Worm (Caenorhabditis elegans) whole organism, mixed stage, embryonic: ENCODE data around the gene eat-17.

Experiments
- M03D4.4 ChIP-seq: sonication (generic microtip); optimal IDR thresholded peaks from 2 replicates; lab custom pipeline; 2017; ENCODE audit warnings: mild to moderate bottlenecking, missing genetic modification characterization, missing compliant biosample characterization
- bed-3 ChIP-seq: fragments of 200-800 bp; sonication (Bioruptor generic); optimal IDR thresholded peaks from 3 replicates; lab custom pipeline; 2018; ENCODE audit warnings: mild to moderate bottlenecking, missing genetic modification characterization, moderate library complexity, missing compliant biosample characterization
- blmp-1 ChIP-seq: fragments of 150-350 bp; optimal IDR thresholded peaks from 2 replicates; lab custom pipeline; 2014; ENCODE audit warnings: missing biosample characterization, missing genetic modification characterization
- ceh-43 ChIP-seq: fragments of 200-800 bp; sonication (Bioruptor generic); optimal IDR thresholded peaks from 2 replicates; lab custom pipeline; 2018; ENCODE audit warnings: mild to moderate bottlenecking, missing genetic modification characterization, moderate library complexity, missing compliant biosample characterization
- ceh-83 ChIP-seq: fragments of 200-800 bp; sonication (Bioruptor generic); optimal IDR thresholded peaks from 2 replicates; lab custom pipeline; 2018; ENCODE audit warnings: mild to moderate bottlenecking, missing genetic modification characterization, missing compliant biosample characterization
- ces-1 ChIP-seq: fragments of 150-350 bp; optimal IDR thresholded peaks from 2 replicates; lab custom pipeline; 2014; ENCODE audit warnings: missing biosample characterization, missing genetic modification reagents, missing genetic modification characterization
- cnd-1 ChIP-seq: fragments of 200-800 bp; sonication (Bioruptor generic); optimal IDR thresholded peaks from 2 replicates; lab custom pipeline; 2018; ENCODE audit warnings: mild to moderate bottlenecking, missing genetic modification characterization, missing compliant biosample characterization
- drap-1 ChIP-seq: fragments of 200-800 bp; sonication (Bioruptor generic); optimal IDR thresholded peaks from 3 replicates; lab custom pipeline; 2018; ENCODE audit warnings: mild to moderate bottlenecking, missing genetic modification characterization, missing compliant biosample characterization
- elt-1 ChIP-seq: sonication (generic microtip); optimal IDR thresholded peaks from 2 replicates; lab custom pipeline; 2017; ENCODE audit warnings: missing genetic modification characterization, mild to moderate bottlenecking, missing compliant biosample characterization, antibody characterized with exemption, moderate library complexity, borderline replicate concordance; ENCODE audit not compliant: insufficient read depth
- elt-3 ChIP-seq: fragments of 150-350 bp; optimal IDR thresholded peaks from 2 replicates; lab custom pipeline; 2014; ENCODE audit warnings: missing biosample characterization, missing genetic modification characterization
- flh-1 ChIP-seq: fragments of 200-800 bp; sonication (Bioruptor generic); optimal IDR thresholded peaks from 2 replicates; lab custom pipeline; 2018; ENCODE audit warnings: mild to moderate bottlenecking, missing genetic modification characterization, moderate library complexity, missing compliant biosample characterization
- ham-2 ChIP-seq: fragments of 200-800 bp; sonication (Bioruptor generic); optimal IDR thresholded peaks from 2 replicates; lab custom pipeline; 2018; ENCODE audit warnings: mild to moderate bottlenecking, missing genetic modification characterization, missing compliant biosample characterization
- hlh-1 ChIP-seq: fragments of 150-350 bp; optimal IDR thresholded peaks from 2 replicates; lab custom pipeline; 2014; ENCODE audit warnings: missing biosample characterization, missing genetic modification reagents, missing genetic modification characterization
- lin-13 ChIP-seq: fragments of 150-350 bp; optimal IDR thresholded peaks from 2 replicates; lab custom pipeline; 2014; ENCODE audit warnings: missing biosample characterization, missing genetic modification characterization
- lin-32 ChIP-seq: fragments of 200-800 bp; sonication (Bioruptor generic); optimal IDR thresholded peaks from 2 replicates; lab custom pipeline; 2018; ENCODE audit warnings: mild to moderate bottlenecking, missing genetic modification characterization, missing compliant biosample characterization
- lsy-2 ChIP-seq: fragments of 150-350 bp; optimal IDR thresholded peaks from 2 replicates; lab custom pipeline; 2014; ENCODE audit warnings: missing biosample characterization, missing genetic modification characterization
- mab-5 ChIP-seq: fragments of 150-350 bp; optimal IDR thresholded peaks from 2 replicates; lab custom pipeline; 2014; ENCODE audit warnings: missing biosample characterization, missing genetic modification characterization
- mep-1 ChIP-seq: fragments of 150-350 bp; optimal IDR thresholded peaks from 2 replicates; lab custom pipeline; 2017; ENCODE audit warnings: missing biosample characterization, missing genetic modification reagents, missing genetic modification characterization, inconsistent platforms
- mls-2 ChIP-seq: sonication (generic microtip); optimal IDR thresholded peaks from 2 replicates; lab custom pipeline; 2016; ENCODE audit warnings: mild to moderate bottlenecking, missing genetic modification characterization, moderate library complexity, missing compliant biosample characterization
- nhr-12 ChIP-seq: fragments of 150-350 bp; optimal IDR thresholded peaks from 2 replicates; lab custom pipeline; 2014; ENCODE audit warnings: missing biosample characterization, missing genetic modification characterization
- nhr-2 ChIP-seq: fragments of 150-350 bp; optimal IDR thresholded peaks from 2 replicates; lab custom pipeline; 2014; ENCODE audit warnings: missing biosample characterization, missing genetic modification characterization
- nhr-237 ChIP-seq: fragments of 150-350 bp; optimal IDR thresholded peaks from 2 replicates; lab custom pipeline; 2014; ENCODE audit warnings: missing biosample characterization, missing genetic modification characterization
- nhr-76 ChIP-seq: sonication (generic microtip); optimal IDR thresholded peaks from 2 replicates; lab custom pipeline; 2017; ENCODE audit warnings: missing biosample characterization, missing genetic modification characterization
- pha-4 ChIP-seq: fragments of 150-350 bp; optimal IDR thresholded peaks from 2 replicates; lab custom pipeline; 2018; ENCODE audit warnings: missing biosample characterization, missing genetic modification reagents, missing genetic modification characterization
- sem-2 ChIP-seq: fragments of 200-800 bp; sonication (Bioruptor generic); optimal IDR thresholded peaks from 2 replicates; lab custom pipeline; 2018; ENCODE audit warnings: mild to moderate bottlenecking, missing genetic modification characterization, missing compliant biosample characterization
- snpc-4 ChIP-seq: fragments of 150-350 bp; optimal IDR thresholded peaks from 2 replicates; lab custom pipeline; 2014; ENCODE audit warnings: missing biosample characterization, missing genetic modification characterization
- sptf-1 ChIP-seq: sonication (generic microtip); optimal IDR thresholded peaks from 2 replicates; lab custom pipeline; 2017; ENCODE audit warnings: mild to moderate bottlenecking, missing genetic modification characterization, moderate library complexity, missing compliant biosample characterization
- tbx-8 ChIP-seq: fragments of 200-800 bp; sonication (Bioruptor generic); optimal IDR thresholded peaks from 2 replicates; lab custom pipeline; 2018; ENCODE audit warnings: mild to moderate bottlenecking, missing genetic modification characterization, moderate library complexity, missing compliant biosample characterization
- unc-120 ChIP-seq: sonication (generic microtip); optimal IDR thresholded peaks from 2 replicates; lab custom pipeline; 2017; ENCODE audit warnings: missing genetic modification characterization, missing compliant biosample characterization; ENCODE audit not compliant: poor library complexity, severe bottlenecking
- unc-39 ChIP-seq: fragments of 150-350 bp; optimal IDR thresholded peaks from 2 replicates; lab custom pipeline; 2014; ENCODE audit warnings: missing biosample characterization, missing genetic modification characterization
- unc-62 ChIP-seq: fragments of 150-350 bp; optimal IDR thresholded peaks from 2 replicates; lab custom pipeline; 2014; ENCODE audit warnings: missing biosample characterization, missing genetic modification reagents, missing genetic modification characterization
- zip-8 ChIP-seq: fragments of 150-350 bp; optimal IDR thresholded peaks from 2 replicates; lab custom pipeline; 2014; ENCODE audit warnings: missing biosample characterization, missing genetic modification characterization

Gene eat-17

DNA sequence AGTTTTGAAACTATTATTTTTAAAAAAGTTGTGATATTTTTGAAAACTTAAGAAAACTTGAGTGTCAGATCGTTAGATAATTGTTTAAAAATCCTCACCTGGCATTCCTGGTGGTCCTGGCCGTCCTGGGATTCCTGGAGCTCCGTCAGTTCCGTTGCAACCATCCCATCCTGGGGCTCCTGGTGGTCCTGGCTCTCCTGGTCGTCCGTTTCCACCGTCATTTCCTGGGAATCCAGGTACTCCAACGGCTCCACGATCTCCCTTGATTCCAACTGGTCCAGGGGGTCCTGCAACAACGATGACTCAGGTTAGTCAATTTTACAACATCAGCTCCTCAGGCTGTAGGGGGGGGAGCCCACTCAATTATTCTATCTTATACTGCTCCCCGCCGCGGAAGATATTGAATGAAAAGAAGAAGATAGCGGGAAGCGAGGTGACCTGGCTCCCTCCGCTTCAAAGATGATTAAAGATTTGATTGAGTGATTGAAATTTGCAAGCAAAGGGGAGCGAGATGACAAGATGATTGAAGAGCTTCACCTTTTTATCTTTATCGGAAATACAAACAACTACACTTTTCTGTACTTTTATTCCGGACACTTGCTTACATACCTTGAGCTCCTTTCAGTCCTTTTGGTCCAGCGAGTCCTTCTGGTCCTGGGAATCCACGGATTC, 28.8 kb downstream of the eat-17 start:
- TF ChIP-seq blmp-1 (tag; lab: Kevin White, UChicago) (no peak), unc-62 (GFP tag; lab: Kevin White, UChicago) (peak; percentile 78), unc-120 (tag; lab: Kevin White, UChicago) (peak; percentile 2), lsy-2 (tag; lab: Kevin White, UChicago) (no peak)

ce11 chrX:16387206-16387605, 29.4 kb downstream of the eat-17 start:
- TF ChIP-seq hlh-1 (tag; lab: Kevin White, UChicago) (peak; percentile 47), lin-32 (GFP tag; lab: Kevin White, UChicago) (no peak)

DNA sequence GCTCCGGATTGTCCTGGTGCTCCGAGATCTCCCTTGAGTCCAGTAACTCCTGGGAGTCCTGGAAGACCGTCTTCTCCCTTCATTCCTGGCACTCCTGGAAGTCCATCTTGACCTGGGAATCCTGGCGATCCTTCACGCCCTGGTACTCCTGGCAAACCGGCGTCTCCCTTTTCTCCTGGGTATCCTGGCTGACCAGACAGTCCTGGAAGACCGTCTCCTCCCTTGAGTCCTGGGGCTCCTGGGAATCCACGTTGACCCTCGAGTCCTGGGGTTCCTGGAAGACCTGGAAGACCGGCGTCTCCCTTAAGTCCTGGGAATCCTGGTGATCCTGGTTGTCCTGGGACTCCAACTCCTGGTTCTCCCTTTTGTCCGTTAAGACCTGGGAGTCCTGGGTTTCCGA, 32.6 kb downstream of the eat-17 start:
- TF ChIP-seq ham-2 (GFP tag; lab: Kevin White, UChicago) (no peak), lin-13 (tag; lab: Kevin White, UChicago) (no peak), lsy-2 (tag; lab: Kevin White, UChicago) (no peak), zip-8 (no peak), elt-3 (tag; lab: Kevin White, UChicago) (no peak), drap-1 (no peak), sem-2 (GFP tag; lab: Kevin White, UChicago) (no peak), unc-62 (GFP tag; lab: Kevin White, UChicago) (no peak), mab-5 (tag; lab: Kevin White, UChicago) (no peak), lin-32 (GFP tag; lab: Kevin White, UChicago) (no peak), ceh-43 (GFP tag; lab: Kevin White, UChicago) (no peak), mep-1 (tag; lab: Kevin White, UChicago) (no peak), mls-2 (tag; lab: Kevin White, UChicago) (no peak), tbx-8 (GFP tag; lab: Kevin White, UChicago) (no peak), cnd-1 (tag; lab: Kevin White, UChicago) (no peak), nhr-2 (tag; lab: Kevin White, UChicago) (no peak), M03D4.4 (no peak)
- TF ChIP-seq, all 35 proteins: peak for 0

ce11 chrX:16383084-16383483, 33.6 kb downstream of the eat-17 start:
- TF ChIP-seq snpc-4 (tag; lab: Kevin White, UChicago) (no peak), unc-39 (tag; lab: Kevin White, UChicago) (no peak), pha-4 (tag; lab: Kevin White, UChicago) (no peak), blmp-1 (tag; lab: Kevin White, UChicago) (no peak), sptf-1 (no peak), nhr-12 (tag; lab: Kevin White, UChicago) (no peak), cnd-1 (tag; lab: Kevin White, UChicago) (no peak), ces-1 (GFP tag; lab: Kevin White, UChicago) (no peak), nhr-76 (tag; lab: Kevin White, UChicago) (no peak), nhr-237 (no peak), bed-3 (GFP tag; lab: Kevin White, UChicago) (no peak), elt-1 (tag; lab: Kevin White, UChicago) (no peak), flh-1 (GFP tag; lab: Kevin White, UChicago) (no peak), ceh-43 (GFP tag; lab: Kevin White, UChicago) (no peak)

DNA sequence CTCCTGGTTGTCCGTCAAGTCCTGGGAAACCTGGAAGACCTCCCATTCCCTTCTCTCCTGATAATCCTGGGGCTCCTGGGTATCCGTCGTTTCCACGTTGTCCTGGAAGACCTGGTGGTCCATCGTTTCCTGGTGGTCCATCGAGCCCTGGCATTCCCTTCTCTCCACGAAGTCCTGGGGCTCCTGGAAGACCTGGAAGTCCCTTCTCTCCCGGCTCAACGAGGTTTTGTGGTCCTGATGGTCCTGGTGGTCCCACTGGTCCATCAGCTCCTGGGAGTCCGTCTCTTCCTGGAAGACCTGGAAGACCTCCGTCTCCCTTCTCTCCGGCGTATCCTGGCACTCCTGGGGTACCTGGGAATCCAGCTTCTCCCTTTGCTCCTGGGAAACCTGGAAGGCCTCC, 34.7 kb downstream of the eat-17 start:
- TF ChIP-seq ceh-83 (GFP tag; lab: Kevin White, UChicago) (no peak), nhr-237 (no peak), elt-1 (tag; lab: Kevin White, UChicago) (no peak), ham-2 (GFP tag; lab: Kevin White, UChicago) (no peak)
- TF ChIP-seq, all 35 proteins: peak for 0
